Worm (Caenorhabditis elegans): ENCODE data around the gene F25B5.5.

ce11 chrIII:5940525-5940974 lies 5.4 kb downstream of the F25B5.5 start:
- TF ChIP-seq dao-5 (tag; optimal IDR thresholded peaks at IDR 0.05): no peak
- peak; percentile 17 for TF ChIP-seq him-1 (tag; optimal IDR thresholded peaks at IDR 0.05)
- TF ChIP-seq W03F9.2 (tag; optimal IDR thresholded peaks at IDR 0.05): peak; percentile 59

Measured in whole organism, L4/young adult.